Fruit fly (Drosophila melanogaster): ENCODE measurements around the gene trh.

trh gene

DNA sequence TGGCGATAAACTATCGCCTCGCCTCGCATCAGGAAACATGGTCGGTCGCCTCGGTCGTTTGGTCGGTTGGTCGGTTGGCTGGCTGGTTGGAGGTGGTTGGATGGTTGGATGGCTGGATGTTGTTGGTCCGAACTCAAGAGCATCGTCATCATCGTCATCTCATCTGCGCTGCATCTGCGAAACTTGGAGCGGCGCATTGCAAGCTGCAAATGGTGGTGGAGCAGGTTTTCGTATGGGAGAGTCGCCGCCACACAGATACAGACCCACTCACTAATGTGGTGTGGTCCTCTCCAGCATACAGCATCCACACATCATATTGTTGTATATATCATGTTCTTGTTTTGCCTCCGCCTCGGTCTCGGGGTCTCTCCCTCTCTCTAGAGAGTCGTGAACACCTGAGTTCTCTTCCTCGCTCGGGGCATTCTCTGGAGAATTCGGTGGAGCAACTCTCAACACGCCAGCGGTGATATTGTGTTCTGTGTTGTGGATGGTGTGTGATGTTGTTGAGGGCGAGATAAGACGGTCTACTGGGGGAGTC is at the start of gene trh:
Gene trh, minus strand, starts transcription at position 12 of the 538 bp plus-strand sequence.
- peak; percentile 22 for TF ChIP-seq Nf-YB (GFP tag; optimal IDR thresholded peaks at IDR 0.05)
- no peak for TF ChIP-seq CG17829 (tag; optimal IDR thresholded peaks at IDR 0.05)
- TF ChIP-seq nom (GFP tag; optimal IDR thresholded peaks at IDR 0.05) = peak; percentile 63
- peak in 1 of 2 experiments; percentile 64 for TF ChIP-seq Trl (optimal IDR thresholded peaks at IDR 0.05)
- TF ChIP-seq Trl (GFP tag; optimal IDR thresholded peaks at IDR 0.05) = no peak
- no peak for TF ChIP-seq CG9215 (GFP tag; IDR thresholded peaks at IDR 0.05)
- TF ChIP-seq knrl (GFP tag; IDR thresholded peaks at IDR 0.05; ENCODE audit: partially characterized antibody) = 0 out of 3 replicates have a peak, but pooled peaks have one; percentile 5
- peak; percentile 79 for TF ChIP-seq CG5180 (GFP tag; optimal IDR thresholded peaks at IDR 0.05)
- no peak for TF ChIP-seq CG4707 (GFP tag; optimal IDR thresholded peaks at IDR 0.05)
- TF ChIP-seq cg (GFP tag; optimal IDR thresholded peaks at IDR 0.05) = peak; percentile 42
- TF ChIP-seq NFAT (GFP tag; IDR thresholded peaks at IDR 0.05) = no peak

dm6 chr3L:441644-442193 is 49.3 kb upstream of the trh start:
- TF ChIP-seq Rfx (GFP tag; IDR thresholded peaks at IDR 0.05) (peak; percentile 6; the same call in 1 of the 2 replicates), CTCF (GFP tag; optimal IDR thresholded peaks at IDR 0.05) (peak; percentile 75), ham (GFP tag; IDR thresholded peaks at IDR 0.05) (no peak), sug (tag; optimal IDR thresholded peaks at IDR 0.05) (peak; percentile 79), Abd-B (GFP tag; optimal IDR thresholded peaks at IDR 0.05) (peak; percentile 47), knrl (GFP tag; IDR thresholded peaks at IDR 0.05; ENCODE audit: partially characterized antibody) (peak; percentile 53), cad (GFP tag; optimal IDR thresholded peaks at IDR 0.05) (peak; percentile 53), CG7745 (tag; optimal IDR thresholded peaks at IDR 0.05) (peak; percentile 14), Bdp1 (GFP tag; optimal IDR thresholded peaks at IDR 0.05) (no peak), CG8478 (optimal IDR thresholded peaks at IDR 0.05) (peak; percentile 45), bbx (GFP tag; IDR thresholded peaks at IDR 0.05; ENCODE audit: partially characterized antibody) (0 out of 2 replicates have a peak, but pooled peaks have one; percentile 13), Atf3 (GFP tag; optimal IDR thresholded peaks at IDR 0.05) (peak; percentile 64), sens (GFP tag) (peak; percentile 41), HmgD (GFP tag; optimal IDR thresholded peaks at IDR 0.05) (peak; percentile 16), slbo (GFP tag; IDR thresholded peaks at IDR 0.05) (no peak), CG12769 (tag; optimal IDR thresholded peaks at IDR 0.05) (peak; percentile 5), mld (GFP tag; IDR thresholded peaks at IDR 0.05; ENCODE audit: partially characterized antibody) (no peak), inv (GFP tag; IDR thresholded peaks at IDR 0.05; ENCODE audit: partially characterized antibody) (peak; percentile 31; the same call in 1 of the 2 replicates), sd (tag; optimal IDR thresholded peaks at IDR 0.05) (peak; percentile 83), CG18476 (GFP tag; optimal IDR thresholded peaks at IDR 0.05) (peak; percentile 99), HLH4C (GFP tag; IDR thresholded peaks at IDR 0.05; ENCODE audit: partially characterized antibody) (peak; percentile 38; the same call in 1 of the 3 replicates), sqz (GFP tag; optimal IDR thresholded peaks at IDR 0.05) (peak; percentile 36), z (GFP tag; IDR thresholded peaks at IDR 0.05) (peak; percentile 83), amos (GFP tag; IDR thresholded peaks at IDR 0.05; ENCODE audit: partially characterized antibody) (peak; percentile 54; the same call in 1 of the 2 replicates), CG6654 (GFP tag; optimal IDR thresholded peaks at IDR 0.05) (peak; percentile 99), hkb (optimal IDR thresholded peaks at IDR 0.05) (peak; percentile 96), hkb (GFP tag; IDR thresholded peaks at IDR 0.05) (no peak), Scr (GFP tag; IDR thresholded peaks at IDR 0.05; ENCODE audit: partially characterized antibody) (0 out of 2 replicates have a peak, but pooled peaks have one; percentile 20), CG11504 (tag; optimal IDR thresholded peaks at IDR 0.05) (peak; percentile 7), HmgZ (tag; optimal IDR thresholded peaks at IDR 0.05) (no peak), Gsc (GFP tag; IDR thresholded peaks at IDR 0.05) (no peak), CG12219 (GFP tag; optimal IDR thresholded peaks at IDR 0.05) (no peak), Opbp (GFP tag; IDR thresholded peaks at IDR 0.05; ENCODE audit: partially characterized antibody) (0 out of 3 replicates have a peak, but pooled peaks have one; percentile 19), Atf6 (GFP tag; IDR thresholded peaks at IDR 0.05) (no peak), CG17359 (tag; optimal IDR thresholded peaks at IDR 0.05) (peak; percentile 4), CG14441 (GFP tag; IDR thresholded peaks at IDR 0.05) (no peak), pita (GFP tag; optimal IDR thresholded peaks at IDR 0.05) (peak; percentile 57), CrebB (tag; optimal IDR thresholded peaks at IDR 0.05) (no peak), CG14667 (GFP tag; IDR thresholded peaks at IDR 0.05) (no peak)
